Fruit fly (Drosophila melanogaster): ENCODE data around the gene CG14285.

The CG14285 gene

DNA sequence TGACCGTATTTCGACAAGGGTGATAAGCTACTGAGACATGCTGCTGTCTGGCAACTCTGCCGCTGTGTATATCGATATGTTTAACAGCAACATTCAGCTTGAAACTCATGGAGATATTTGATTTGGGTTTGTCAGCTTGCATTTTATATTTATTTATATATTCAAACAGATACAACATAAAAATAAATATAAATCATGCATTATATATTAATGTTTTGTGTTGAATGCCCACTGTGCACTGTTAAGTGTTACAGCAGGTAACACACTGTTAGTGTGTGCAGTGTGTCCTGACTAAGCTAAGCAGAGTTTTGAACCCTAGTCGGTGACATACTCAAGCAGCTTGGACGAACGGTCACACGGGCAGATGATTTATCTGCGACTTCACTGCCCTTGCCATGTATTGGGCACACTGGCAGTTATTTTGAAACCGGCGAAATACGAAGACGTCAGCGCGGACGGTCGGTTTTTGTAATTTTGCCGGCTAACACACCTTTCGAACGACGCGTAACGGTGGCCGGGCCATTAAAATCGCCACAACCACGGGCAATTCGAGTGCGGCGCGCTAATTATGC lies 41.2 kb upstream of the CG14285 start, which contains the start of the genes snRNP-U1-C and gukh (continued):
- TF ChIP-seq CG12071 (GFP tag; optimal IDR thresholded peaks at IDR 0.05) (no peak), CG12104 (GFP tag; optimal IDR thresholded peaks at IDR 0.05) (peak; percentile 9), CG6854 (GFP tag; optimal IDR thresholded peaks at IDR 0.05) (peak; percentile 18), CG12744 (GFP tag; optimal IDR thresholded peaks at IDR 0.05) (no peak), CG8089 (GFP tag; optimal IDR thresholded peaks at IDR 0.05) (no peak), CG30403 (GFP tag; optimal IDR thresholded peaks at IDR 0.05) (peak; percentile 73), hb (GFP tag; IDR thresholded peaks at IDR 0.05; ENCODE audit: partially characterized antibody) (peak; percentile 33; the same call in 1 of the 3 replicates), MESR4 (GFP tag; optimal IDR thresholded peaks at IDR 0.05) (peak; percentile 67), lola (GFP tag; optimal IDR thresholded peaks at IDR 0.05) (peak in 1 of 3 experiments; percentile 70), grn (GFP tag; optimal IDR thresholded peaks at IDR 0.05) (peak; percentile 25), so (GFP tag; IDR thresholded peaks at IDR 0.05) (peak; percentile 87), CrebB (tag; optimal IDR thresholded peaks at IDR 0.05) (peak; percentile 76), Dek (tag; optimal IDR thresholded peaks at IDR 0.05) (peak; percentile 82), knrl (GFP tag; IDR thresholded peaks at IDR 0.05; ENCODE audit: partially characterized antibody) (peak; percentile 72), CG1529 (GFP tag; optimal IDR thresholded peaks at IDR 0.05) (peak; percentile 52), CG10267 (tag; optimal IDR thresholded peaks at IDR 0.05) (peak; percentile 83), D19B (GFP tag; optimal IDR thresholded peaks at IDR 0.05) (peak; percentile 41), CG3995 (GFP tag; optimal IDR thresholded peaks at IDR 0.05) (peak; percentile 25), Oli (tag; optimal IDR thresholded peaks at IDR 0.05) (peak; percentile 77), ken (GFP tag; IDR thresholded peaks at IDR 0.05) (peak; percentile 80), CG13775 (GFP tag; optimal IDR thresholded peaks at IDR 0.05) (peak; percentile 84), Dp (GFP tag; optimal IDR thresholded peaks at IDR 0.05) (peak; percentile 66), Rx (GFP tag; IDR thresholded peaks at IDR 0.05) (peak; percentile 48), CG16779 (GFP tag; IDR thresholded peaks at IDR 0.05) (peak; percentile 79), CG14965 (GFP tag; optimal IDR thresholded peaks at IDR 0.05; ENCODE audit: borderline replicate concordance) (no peak), H15 (GFP tag; IDR thresholded peaks at IDR 0.05) (peak; percentile 50; the same call in 1 of the 3 replicates), Bgb (GFP tag; IDR thresholded peaks at IDR 0.05; ENCODE audit: partially characterized antibody) (peak; percentile 66), CG6254 (GFP tag; optimal IDR thresholded peaks at IDR 0.05) (no peak), CG17385 (GFP tag; optimal IDR thresholded peaks at IDR 0.05) (peak; percentile 67), CG34376 (GFP tag; optimal IDR thresholded peaks at IDR 0.05) (peak; percentile 30), CG1792 (GFP tag; optimal IDR thresholded peaks at IDR 0.05) (no peak), ranshi (GFP tag; IDR thresholded peaks at IDR 0.05) (peak; percentile 78), zen (tag; optimal IDR thresholded peaks at IDR 0.05) (peak; percentile 67), fd102C (GFP tag; optimal IDR thresholded peaks at IDR 0.05) (no peak), E2f2 (GFP tag; IDR thresholded peaks at IDR 0.05) (peak; percentile 76), CG10431 (GFP tag; optimal IDR thresholded peaks at IDR 0.05) (peak; percentile 0), unc-4 (GFP tag; IDR thresholded peaks at IDR 0.05; ENCODE audit: partially characterized antibody) (peak; percentile 77), ci (GFP tag; IDR thresholded peaks at IDR 0.05) (peak; percentile 93), Atf3 (GFP tag; optimal IDR thresholded peaks at IDR 0.05) (peak; percentile 67), H2.0 (GFP tag; IDR thresholded peaks at IDR 0.05) (peak; percentile 85), dmrt11E (tag; optimal IDR thresholded peaks at IDR 0.05) (peak; percentile 72), CG4424 (GFP tag; optimal IDR thresholded peaks at IDR 0.05) (peak; percentile 76), zf30C (GFP tag; optimal IDR thresholded peaks at IDR 0.05) (no peak), en (GFP tag; optimal IDR thresholded peaks at IDR 0.05) (no peak), CG11504 (tag; optimal IDR thresholded peaks at IDR 0.05) (peak; percentile 83), Hand (GFP tag; optimal IDR thresholded peaks at IDR 0.05) (peak; percentile 56), CG1647 (GFP tag; optimal IDR thresholded peaks at IDR 0.05) (no peak), grau (tag; optimal IDR thresholded peaks at IDR 0.05) (peak; percentile 85), aop (GFP tag; IDR thresholded peaks at IDR 0.05) (peak; percentile 58)

Measured in whole organism, embryonic.